Fruit fly (Drosophila melanogaster): Measurements from ENCODE around the gene kra.

dm6 chr3R:5620387-5620956 lies 19.5 kb upstream of the kra start:
- TF ChIP-seq Ets21C (GFP tag; optimal IDR thresholded peaks at IDR 0.05): peak; percentile 19
- TF ChIP-seq eg (GFP tag; IDR thresholded peaks at IDR 0.05): peak; percentile 65
- peak; percentile 23 for TF ChIP-seq CG3032 (tag; optimal IDR thresholded peaks at IDR 0.05)
- no peak for TF ChIP-seq CG11294 (GFP tag; IDR thresholded peaks at IDR 0.05)
- TF ChIP-seq CG7368 (GFP tag; optimal IDR thresholded peaks at IDR 0.05): peak; percentile 36
- peak; percentile 75 for TF ChIP-seq CG3919 (GFP tag; optimal IDR thresholded peaks at IDR 0.05)
- TF ChIP-seq CG6854 (GFP tag; optimal IDR thresholded peaks at IDR 0.05): no peak
- TF ChIP-seq esn (GFP tag; optimal IDR thresholded peaks at IDR 0.05): peak; percentile 82

Data from whole organism, prepupa.